Worm (Caenorhabditis elegans) whole organism, early embryonic: ENCODE results near the gene eyg-1.

Source experiments
- B0310.2 ChIP-seq: sonication (generic microtip); optimal IDR thresholded peaks from 2 replicates; lab custom pipeline; 2016; ENCODE audit warnings: mild to moderate bottlenecking, missing genetic modification characterization, missing compliant biosample characterization
- aly-1 ChIP-seq: sonication (generic microtip); optimal IDR thresholded peaks from 2 replicates; lab custom pipeline; 2016; ENCODE audit warnings: missing genetic modification characterization, missing compliant biosample characterization
- ama-1 ChIP-seq: fragments of 150-350 bp; optimal IDR thresholded peaks from 2 replicates; lab custom pipeline; 2014
- ceh-13 ChIP-seq: fragments of 200-800 bp; sonication (Bioruptor generic); optimal IDR thresholded peaks from 2 replicates; lab custom pipeline; 2018; ENCODE audit warnings: mild to moderate bottlenecking, missing genetic modification characterization, missing compliant biosample characterization
- ceh-36 ChIP-seq: sonication (generic microtip); optimal IDR thresholded peaks from 2 replicates; lab custom pipeline; 2016; ENCODE audit warnings: missing genetic modification characterization, inconsistent platforms, missing compliant biosample characterization
- hnd-1 ChIP-seq: sonication (generic microtip); optimal IDR thresholded peaks from 2 replicates; lab custom pipeline; 2016; ENCODE audit warnings: missing genetic modification characterization, missing compliant biosample characterization
- pes-1 ChIP-seq: fragments of 200-800 bp; sonication (Bioruptor generic); IDR thresholded peaks from 2 replicates; pipeline ENCODE4 v1.3.6; 2022; ENCODE audit warnings: missing genetic modification reagents, missing genetic modification characterization, missing compliant biosample characterization
- scrt-1 ChIP-seq: fragments of 200-800 bp; sonication (Bioruptor generic); IDR thresholded peaks from 2 replicates; pipeline ENCODE4 v1.3.6; 2022; ENCODE audit warnings: missing genetic modification characterization, missing compliant biosample characterization
- sea-1 ChIP-seq: fragments of 200-800 bp; sonication (Bioruptor generic); conservative IDR thresholded peaks from 2 replicates; pipeline ENCODE4 v1.3.6; 2022; ENCODE audit warnings: missing genetic modification characterization, missing compliant biosample characterization
- tbx-11 ChIP-seq: fragments of 200-800 bp; sonication (Bioruptor generic); IDR thresholded peaks from 2 replicates; pipeline ENCODE4 v1.3.6; 2022; ENCODE audit warnings: missing genetic modification characterization, missing compliant biosample characterization
- tbx-37 ChIP-seq: fragments of 200-800 bp; sonication (Bioruptor generic); conservative IDR thresholded peaks from 2 replicates; pipeline ENCODE4 v1.3.6; 2022; ENCODE audit warnings: missing genetic modification reagents, missing genetic modification characterization, missing compliant biosample characterization
- tra-4 ChIP-seq: sonication (generic microtip); optimal IDR thresholded peaks from 2 replicates; lab custom pipeline; 2017; ENCODE audit warnings: missing genetic modification characterization, missing compliant biosample characterization

DNA sequence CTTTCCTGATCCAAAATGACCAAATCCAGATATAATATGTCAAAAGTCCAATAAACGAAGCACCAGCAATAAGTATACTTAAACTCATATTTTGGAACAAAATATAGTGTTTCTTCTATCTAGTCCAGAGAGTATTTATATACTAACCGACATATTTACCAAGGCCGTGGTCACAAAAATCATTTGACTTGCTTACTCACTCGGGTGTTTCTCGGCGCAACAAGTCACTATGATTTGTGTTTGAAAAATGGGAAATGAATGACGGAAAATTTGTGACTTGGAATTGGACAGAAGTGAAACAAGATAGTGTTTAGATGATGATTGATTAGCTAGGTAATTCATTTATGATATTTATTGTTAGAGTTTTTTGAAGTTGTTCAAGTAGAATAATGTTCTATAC, 27.5 kb downstream of the eyg-1 start, which contains the start of gene cyp-13A5:
- TF ChIP-seq ama-1 (lab: Kevin White, UChicago) (no peak), hnd-1 (no peak), pes-1 (GFP tag; lab: Robert Waterston, UW) (no peak), scrt-1 (no peak), B0310.2 (tag; lab: Kevin White, UChicago) (no peak), aly-1 (tag; lab: Kevin White, UChicago) (no peak), tbx-37 (no peak), ceh-36 (tag; lab: Kevin White, UChicago) (no peak), tbx-11 (no peak), sea-1 (GFP tag; lab: Robert Waterston, UW) (no peak), ceh-13 (no peak), tra-4 (tag; lab: Kevin White, UChicago) (no peak)
